Fruit fly (Drosophila melanogaster) whole organism, embryonic: ENCODE data around the gene wda.

ENCODE experiments used
- Atf-2 ChIP-seq: fragments of 200-800 bp; sonication (Bioruptor generic); optimal IDR thresholded peaks from 2 replicates; lab custom pipeline; 2016; ENCODE audit warnings: missing biosample characterization, missing genetic modification characterization
- Bdp1 ChIP-seq: fragments of 200-800 bp; sonication (Bioruptor generic); optimal IDR thresholded peaks from 3 replicates; lab custom pipeline; 2016; ENCODE audit warnings: missing biosample characterization, missing genetic modification characterization
- C15 ChIP-seq: fragments of 200-800 bp; sonication (Bioruptor generic); IDR thresholded peaks from 3 replicates; pipeline ENCODE4 v1.3.6; 2022; ENCODE audit warnings: missing biosample characterization, missing genetic modification characterization
- CG1024 ChIP-seq: fragments of 200-800 bp; sonication (Bioruptor generic); IDR thresholded peaks from 2 replicates; pipeline ENCODE4 v1.3.6; 2022; ENCODE audit warnings: missing biosample characterization, missing genetic modification characterization
- CG10274 ChIP-seq: fragments of 200-800 bp; sonication (Bioruptor generic); optimal IDR thresholded peaks from 3 replicates; lab custom pipeline; 2017; ENCODE audit warnings: missing biosample characterization, mild to moderate bottlenecking, missing genetic modification characterization
- CG11560 ChIP-seq: fragments of 200-800 bp; sonication (Bioruptor generic); IDR thresholded peaks from 3 replicates; pipeline ENCODE4 v1.3.6; 2022; ENCODE audit warnings: missing biosample characterization, missing genetic modification characterization
- CG1233 ChIP-seq: fragments of 200-800 bp; sonication (Bioruptor generic); optimal IDR thresholded peaks from 4 replicates; lab custom pipeline; 2018; ENCODE audit warnings: missing biosample characterization, mild to moderate bottlenecking, missing genetic modification characterization
- CG13296 ChIP-seq: fragments of 200-800 bp; sonication (Bioruptor generic); optimal IDR thresholded peaks from 3 replicates; lab custom pipeline; 2018; ENCODE audit warnings: missing biosample characterization, mild to moderate bottlenecking, missing genetic modification characterization
- CG17385 ChIP-seq: fragments of 200-800 bp; sonication (Bioruptor generic); optimal IDR thresholded peaks from 3 replicates; lab custom pipeline; 2018; ENCODE audit warnings: missing biosample characterization, mild to moderate bottlenecking, missing genetic modification characterization
- CG18764 ChIP-seq: fragments of 200-800 bp; sonication (Bioruptor generic); optimal IDR thresholded peaks from 3 replicates; lab custom pipeline; 2016; ENCODE audit warnings: missing biosample characterization, missing genetic modification characterization
- CG30020 ChIP-seq: fragments of 200-800 bp; optimal IDR thresholded peaks from 2 replicates; lab custom pipeline; 2019; ENCODE audit warnings: missing biosample characterization, mild to moderate bottlenecking, missing genetic modification characterization, moderate library complexity
- CG31441 ChIP-seq: fragments of 200-800 bp; sonication (Bioruptor generic); IDR thresholded peaks from 2 replicates; pipeline ENCODE4 v1.3.6; 2022; ENCODE audit warnings: missing biosample characterization, missing genetic modification characterization
- CG3407 ChIP-seq: fragments of 200-800 bp; sonication (Bioruptor generic); optimal IDR thresholded peaks from 2 replicates; lab custom pipeline; 2018; ENCODE audit warnings: missing biosample characterization, mild to moderate bottlenecking, missing genetic modification characterization
- CG34422 ChIP-seq: fragments of 200-800 bp; sonication (Bioruptor generic); IDR thresholded peaks from 3 replicates; pipeline ENCODE4 v1.3.6; 2022; ENCODE audit warnings: missing biosample characterization, missing genetic modification characterization
- CG4328 ChIP-seq: fragments of 200-800 bp; sonication (Bioruptor generic); optimal IDR thresholded peaks from 3 replicates; lab custom pipeline; 2017; ENCODE audit warnings: missing biosample characterization, missing genetic modification reagents, missing genetic modification characterization
- CG4360 ChIP-seq: fragments of 200-800 bp; sonication (Bioruptor generic); IDR thresholded peaks from 2 replicates; pipeline ENCODE4 v1.3.6; 2022; ENCODE audit warnings: missing biosample characterization, missing genetic modification characterization
- CG4707 ChIP-seq: fragments of 200-800 bp; sonication (Bioruptor generic); optimal IDR thresholded peaks from 2 replicates; lab custom pipeline; 2018; ENCODE audit warnings: missing biosample characterization, mild to moderate bottlenecking, missing genetic modification characterization, moderate library complexity
- CG6254 ChIP-seq: fragments of 200-800 bp; sonication (Bioruptor generic); optimal IDR thresholded peaks from 3 replicates; lab custom pipeline; 2017; ENCODE audit warnings: mild to moderate bottlenecking, missing biosample characterization, missing genetic modification reagents, missing genetic modification characterization
- CG8388 ChIP-seq: fragments of 200-800 bp; sonication (Bioruptor generic); optimal IDR thresholded peaks from 2 replicates; lab custom pipeline; 2019; ENCODE audit warnings: missing biosample characterization, mild to moderate bottlenecking, missing genetic modification characterization, moderate library complexity
- CG9932 ChIP-seq: fragments of 200-800 bp; sonication (Bioruptor generic); IDR thresholded peaks from 2 replicates; pipeline ENCODE4 v1.3.6; 2022; ENCODE audit warnings: missing biosample characterization, missing genetic modification characterization
- CTCF ChIP-seq: fragments of 200-800 bp; sonication (Bioruptor generic); optimal IDR thresholded peaks from 2 replicates; lab custom pipeline; 2017; ENCODE audit warnings: missing biosample characterization, mild to moderate bottlenecking, missing genetic modification characterization, moderate library complexity
- CkIIα-i1 ChIP-seq: fragments of 200-800 bp; sonication (Bioruptor generic); IDR thresholded peaks from 2 replicates; pipeline ENCODE4 v1.3.6; 2022; ENCODE audit warnings: missing biosample characterization, missing genetic modification characterization
- Doc2 ChIP-seq: fragments of 200-800 bp; sonication (Bioruptor generic); IDR thresholded peaks from 2 replicates; pipeline ENCODE4 v1.3.6; 2022; ENCODE audit warnings: missing biosample characterization, missing genetic modification characterization
- Dp ChIP-seq: fragments of 200-800 bp; sonication (Bioruptor generic); optimal IDR thresholded peaks from 2 replicates; lab custom pipeline; 2018; ENCODE audit warnings: missing biosample characterization, mild to moderate bottlenecking, missing genetic modification characterization, moderate library complexity
- Drgx ChIP-seq: fragments of 200-800 bp; sonication (Bioruptor generic); IDR thresholded peaks from 2 replicates; pipeline ENCODE4 v1.3.6; 2022; ENCODE audit warnings: missing biosample characterization, missing genetic modification characterization
- Eip74EF ChIP-seq, 2 experiments: fragments of 200-800 bp in 1 of 2; fragments of >200 bp in 1 of 2; sonication (Bioruptor generic) in 1 of 2; optimal IDR thresholded peaks; 2 replicates each; lab custom pipeline; 2017 to 2019; ENCODE audit warnings: missing biosample characterization in 2 of 2, missing genetic modification characterization in 2 of 2, mild to moderate bottlenecking in 1 of 2, moderate library complexity in 1 of 2
- Gug ChIP-seq: fragments of 200-800 bp; sonication (Bioruptor generic); IDR thresholded peaks from 4 replicates; pipeline ENCODE4 v1.3.6; 2022; ENCODE audit warnings: missing biosample characterization, missing genetic modification characterization
- H2.0 ChIP-seq: fragments of 200-800 bp; sonication (Bioruptor generic); IDR thresholded peaks from 2 replicates; pipeline ENCODE4 v1.3.6; 2022; ENCODE audit warnings: missing biosample characterization, missing genetic modification characterization
- HLH3B ChIP-seq: fragments of 200-800 bp; sonication (Bioruptor generic); IDR thresholded peaks from 2 replicates; pipeline ENCODE4 v1.3.6; 2022; ENCODE audit warnings: missing biosample characterization, missing genetic modification characterization
- HLH4C ChIP-seq: fragments of 200-800 bp; sonication (Bioruptor generic); IDR thresholded peaks from 3 replicates; pipeline ENCODE4 v1.3.6; 2022; ENCODE audit warnings: missing biosample characterization, missing genetic modification characterization; ENCODE audit not compliant: partially characterized antibody
- HLH54F ChIP-seq: fragments of 200-800 bp; sonication (Bioruptor generic); optimal IDR thresholded peaks from 3 replicates; lab custom pipeline; 2016; ENCODE audit warnings: missing biosample characterization, missing genetic modification characterization
- Hmx ChIP-seq: fragments of 200-800 bp; sonication (Bioruptor generic); optimal IDR thresholded peaks from 2 replicates; lab custom pipeline; 2016; ENCODE audit warnings: missing biosample characterization, missing genetic modification characterization
- Hr78 ChIP-seq, 2 experiments: fragments of 200-800 bp in 1 of 2; fragments of >200 bp in 1 of 2; sonication (Bioruptor generic) in 1 of 2; optimal IDR thresholded peaks; 2 replicates each; lab custom pipeline; 2017 to 2019; ENCODE audit warnings: missing biosample characterization in 2 of 2, missing genetic modification characterization in 2 of 2, mild to moderate bottlenecking in 1 of 2, moderate library complexity in 1 of 2
- Lim3 ChIP-seq: fragments of 200-800 bp; sonication (Bioruptor generic); IDR thresholded peaks from 2 replicates; pipeline ENCODE4 v1.3.6; 2022; ENCODE audit warnings: missing biosample characterization, missing genetic modification characterization
- NK7.1 ChIP-seq: fragments of 200-800 bp; sonication (Bioruptor generic); optimal IDR thresholded peaks from 3 replicates; lab custom pipeline; 2016; ENCODE audit warnings: missing biosample characterization, missing genetic modification characterization
- NfI ChIP-seq: fragments of 200-800 bp; sonication (Bioruptor generic); optimal IDR thresholded peaks from 3 replicates; lab custom pipeline; 2018; ENCODE audit warnings: missing biosample characterization, mild to moderate bottlenecking, missing genetic modification characterization, moderate library complexity
- Opbp ChIP-seq: fragments of 200-800 bp; sonication (Bioruptor generic); IDR thresholded peaks from 3 replicates; pipeline ENCODE4 v1.3.6; 2022; ENCODE audit warnings: missing biosample characterization, missing genetic modification characterization; ENCODE audit not compliant: partially characterized antibody
- Side ChIP-seq: fragments of 200-800 bp; sonication (Bioruptor generic); optimal IDR thresholded peaks from 2 replicates; lab custom pipeline; 2016; ENCODE audit warnings: missing biosample characterization, missing genetic modification characterization
- Ssrp ChIP-seq: fragments of 200-800 bp; sonication (Bioruptor generic); optimal IDR thresholded peaks from 2 replicates; lab custom pipeline; 2018; ENCODE audit warnings: missing biosample characterization, mild to moderate bottlenecking, missing genetic modification characterization, moderate library complexity
- Vsx1 ChIP-seq: fragments of 200-800 bp; sonication (Bioruptor generic); optimal IDR thresholded peaks from 2 replicates; lab custom pipeline; 2017; ENCODE audit warnings: missing biosample characterization, mild to moderate bottlenecking, missing genetic modification characterization, missing genetic modification reagents
- bcd ChIP-seq: fragments of 200-800 bp; sonication (Bioruptor generic); optimal IDR thresholded peaks from 2 replicates; lab custom pipeline; 2017; ENCODE audit warnings: missing biosample characterization, mild to moderate bottlenecking, missing genetic modification characterization
- dan ChIP-seq: fragments of 200-800 bp; sonication (Bioruptor generic); IDR thresholded peaks from 2 replicates; pipeline ENCODE4 v1.3.6; 2022; ENCODE audit warnings: missing biosample characterization, missing genetic modification characterization
- ems ChIP-seq: fragments of 200-800 bp; sonication (Bioruptor generic); optimal IDR thresholded peaks from 3 replicates; lab custom pipeline; 2016; ENCODE audit warnings: missing biosample characterization, missing genetic modification characterization
- fu2 ChIP-seq: fragments of 200-800 bp; sonication (Bioruptor generic); optimal IDR thresholded peaks from 2 replicates; lab custom pipeline; 2016; ENCODE audit warnings: missing biosample characterization, missing genetic modification characterization
- hth ChIP-seq: fragments of >200 bp; optimal IDR thresholded peaks from 2 replicates; lab custom pipeline; 2017; ENCODE audit warnings: inconsistent platforms
- insv ChIP-seq, 2 experiments: fragments of 200-800 bp; sonication (Bioruptor generic); optimal IDR thresholded peaks; 3 replicates each; lab custom pipeline; 2016 to 2018; ENCODE audit warnings: missing biosample characterization in 2 of 2, missing genetic modification characterization in 2 of 2
- ken ChIP-seq: fragments of 200-800 bp; sonication (Bioruptor generic); IDR thresholded peaks from 3 replicates; pipeline ENCODE4 v1.3.6; 2022; ENCODE audit warnings: missing biosample characterization, missing genetic modification characterization
- mirr ChIP-seq: fragments of 200-800 bp; sonication (Bioruptor generic); optimal IDR thresholded peaks from 3 replicates; lab custom pipeline; 2018; ENCODE audit warnings: missing biosample characterization, mild to moderate bottlenecking, missing genetic modification characterization
- sisA ChIP-seq: fragments of 200-800 bp; sonication (Bioruptor generic); IDR thresholded peaks from 2 replicates; pipeline ENCODE4 v1.3.6; 2022; ENCODE audit warnings: missing biosample characterization, missing genetic modification characterization
- slou ChIP-seq: fragments of 200-800 bp; sonication (Bioruptor generic); optimal IDR thresholded peaks from 3 replicates; lab custom pipeline; 2016; ENCODE audit warnings: missing biosample characterization, missing genetic modification characterization
- so ChIP-seq: fragments of 200-800 bp; sonication (Bioruptor generic); IDR thresholded peaks from 3 replicates; pipeline ENCODE4 v1.3.6; 2022; ENCODE audit warnings: missing biosample characterization, missing genetic modification characterization
- tin ChIP-seq: fragments of 200-800 bp; sonication (Bioruptor generic); optimal IDR thresholded peaks from 3 replicates; lab custom pipeline; 2016; ENCODE audit warnings: missing biosample characterization, missing genetic modification characterization
- tx ChIP-seq: fragments of 200-800 bp; sonication (Bioruptor generic); optimal IDR thresholded peaks from 2 replicates; lab custom pipeline; 2016; ENCODE audit warnings: missing biosample characterization, missing genetic modification characterization

The wda gene

DNA sequence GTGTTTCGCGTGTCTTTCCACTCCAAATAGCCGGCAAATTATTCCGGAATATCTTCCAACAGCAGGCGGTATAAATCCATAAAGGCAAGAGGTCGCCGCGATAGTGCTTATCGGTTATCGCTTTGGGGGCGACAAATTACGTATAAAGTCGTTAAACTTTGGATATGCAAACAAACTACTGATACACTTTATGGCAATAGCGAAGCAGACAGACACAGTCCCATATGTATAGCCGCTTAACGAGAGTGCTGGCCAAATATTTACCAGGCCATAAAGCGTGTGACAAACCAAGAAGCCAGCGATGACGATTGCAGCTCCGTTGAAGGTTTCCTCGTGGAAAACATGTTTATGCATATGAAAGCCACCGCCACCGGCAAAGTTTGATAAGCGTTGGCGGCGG, 26.4 kb upstream of the wda start (continued):
- TF ChIP-seq HLH54F (GFP tag; lab: Kevin White, UChicago): no peak
- TF ChIP-seq ken (GFP tag; lab: Robert Waterston, UW): no peak
- TF ChIP-seq CG4360 (GFP tag; lab: Robert Waterston, UW): no peak
- TF ChIP-seq slou: no peak
- no peak for TF ChIP-seq CkIIα-i1 (GFP tag; lab: Robert Waterston, UW)
- TF ChIP-seq sisA (GFP tag; lab: Robert Waterston, UW): no peak
- no peak for TF ChIP-seq Hr78 (GFP tag; optimal IDR thresholded peaks at IDR 0.05; lab: Kevin White, UChicago)
- TF ChIP-seq CG31441: no peak
- peak; percentile 1 for TF ChIP-seq CG6254 (GFP tag; lab: Kevin White, UChicago)
- TF ChIP-seq CG18764 (GFP tag; lab: Kevin White, UChicago): no peak
- no peak for TF ChIP-seq Opbp (GFP tag; lab: Robert Waterston, UW)
- no peak for TF ChIP-seq CG34422 (GFP tag; lab: Robert Waterston, UW)
- no peak for TF ChIP-seq CTCF (GFP tag; lab: Kevin White, UChicago)
- TF ChIP-seq Vsx1: no peak
- no peak for TF ChIP-seq H2.0 (GFP tag; lab: Robert Waterston, UW)
- TF ChIP-seq Gug (GFP tag; lab: Robert Waterston, UW): no peak
- peak; percentile 45 for TF ChIP-seq CG17385 (GFP tag; lab: Kevin White, UChicago)
- no peak for TF ChIP-seq hth (lab: Kevin White, UChicago)
- no peak for TF ChIP-seq CG30020 (tag; lab: Kevin White, UChicago)
- no peak for TF ChIP-seq tin (GFP tag; lab: Kevin White, UChicago)
- TF ChIP-seq CG13296 (GFP tag; lab: Kevin White, UChicago): peak; percentile 80
- TF ChIP-seq CG11560 (tag; lab: Robert Waterston, UW): no peak
- TF ChIP-seq mirr (GFP tag; lab: Kevin White, UChicago): peak; percentile 84
- TF ChIP-seq so: 0 out of 3 replicates have a peak, but pooled peaks have one; percentile 11
- TF ChIP-seq Lim3: no peak
- TF ChIP-seq NK7.1 (GFP tag; lab: Kevin White, UChicago): no peak
- TF ChIP-seq Dp: no peak
- no peak for TF ChIP-seq bcd (GFP tag; lab: Kevin White, UChicago)
- peak; percentile 10 for TF ChIP-seq CG4328 (GFP tag; lab: Kevin White, UChicago)
- TF ChIP-seq insv (GFP tag; optimal IDR thresholded peaks at IDR 0.05; lab: Kevin White, UChicago): no peak
- no peak for TF ChIP-seq CG3407
- TF ChIP-seq CG10274 (GFP tag; lab: Kevin White, UChicago): no peak
- no peak for TF ChIP-seq ems (GFP tag; lab: Kevin White, UChicago)
- no peak for TF ChIP-seq tx (GFP tag; lab: Kevin White, UChicago)
- TF ChIP-seq dan (GFP tag; lab: Robert Waterston, UW): no peak
- TF ChIP-seq fu2 (GFP tag; lab: Kevin White, UChicago): no peak
- TF ChIP-seq Eip74EF (GFP tag; optimal IDR thresholded peaks at IDR 0.05; lab: Kevin White, UChicago): no peak
- TF ChIP-seq Drgx (GFP tag; lab: Robert Waterston, UW): no peak
- no peak for TF ChIP-seq C15
- TF ChIP-seq CG1024 (GFP tag; lab: Robert Waterston, UW): no peak
- no peak for TF ChIP-seq HLH3B (GFP tag; lab: Robert Waterston, UW)
- no peak for TF ChIP-seq CG9932 (GFP tag; lab: Robert Waterston, UW)
- TF ChIP-seq Side (GFP tag; lab: Kevin White, UChicago): no peak
- TF ChIP-seq Atf-2 (GFP tag; lab: Kevin White, UChicago): no peak
- TF ChIP-seq Ssrp (tag; lab: Kevin White, UChicago): no peak
- no peak for TF ChIP-seq CG8388
- TF ChIP-seq Bdp1 (GFP tag; lab: Kevin White, UChicago): no peak
- TF ChIP-seq Doc2 (GFP tag; lab: Robert Waterston, UW): no peak
- no peak for TF ChIP-seq Hmx
- peak; percentile 60 for TF ChIP-seq CG1233
- TF ChIP-seq NfI (GFP tag; lab: Kevin White, UChicago): peak; percentile 27
- TF ChIP-seq HLH4C (GFP tag; lab: Robert Waterston, UW): no peak
- TF ChIP-seq CG4707 (GFP tag; lab: Kevin White, UChicago): no peak
